Worm (Caenorhabditis elegans) whole organism, early embryonic: ENCODE data around the gene Y57G11C.43.

Source experiments
- ama-1 ChIP-seq: fragments of 150-350 bp; optimal IDR thresholded peaks from 2 replicates; lab custom pipeline; 2014
- hnd-1 ChIP-seq: sonication (generic microtip); optimal IDR thresholded peaks from 2 replicates; lab custom pipeline; 2016; ENCODE audit warnings: missing genetic modification characterization, missing compliant biosample characterization

- TF ChIP-seq hnd-1 (tag; lab: Kevin White, UChicago) (no peak), ama-1 (lab: Kevin White, UChicago) (no peak)
These were observed 24.8 kb downstream of the Y57G11C.43 start for ce11 chrIV:14793900-14794624.
